Worm (Caenorhabditis elegans): ENCODE data around the gene apm-3.

DNA sequence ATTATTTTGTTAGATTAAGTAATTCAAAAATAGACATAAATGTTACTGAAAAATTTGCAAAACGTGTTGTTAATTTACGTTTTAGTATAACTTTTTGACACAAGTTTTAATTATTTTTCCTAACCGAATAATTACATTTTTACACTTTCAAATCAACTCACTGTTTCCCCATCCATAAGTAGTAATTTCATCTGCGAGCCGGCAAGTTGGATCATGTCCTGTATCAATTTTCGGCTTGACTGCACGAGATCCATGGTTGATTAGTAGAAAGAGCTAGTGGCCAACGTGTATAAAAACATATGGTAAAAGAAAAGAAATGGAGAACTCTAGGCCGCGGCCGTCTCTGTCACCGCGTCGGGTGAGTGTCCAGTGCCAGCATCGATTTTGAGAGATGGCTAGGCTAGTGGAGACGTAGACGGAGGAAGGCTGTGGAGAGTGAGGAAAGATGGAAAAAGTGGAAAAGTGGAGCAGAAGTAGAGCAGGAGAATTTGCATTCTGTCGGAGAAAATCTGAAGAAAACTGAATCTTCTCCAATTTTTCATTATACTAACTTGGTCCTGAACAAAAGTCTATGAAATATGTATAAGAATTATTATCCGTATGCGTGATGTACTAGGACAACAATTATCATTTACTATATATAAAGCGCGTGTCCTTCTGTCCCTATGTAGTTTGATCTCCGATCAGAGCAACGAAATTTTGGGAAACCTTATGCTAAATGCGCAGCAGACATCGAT, 19.9 kb downstream of the apm-3 start, which contains the start of gene vps-45:
- no peak for TF ChIP-seq med-1 (GFP tag; optimal IDR thresholded peaks at IDR 0.05; ENCODE audit: insufficient read depth)
- no peak for TF ChIP-seq flt-1 (GFP tag; IDR thresholded peaks at IDR 0.05)
- TF ChIP-seq cog-1 (tag; optimal IDR thresholded peaks at IDR 0.05) = no peak
- TF ChIP-seq klf-2 (GFP tag; conservative IDR thresholded peaks at IDR 0.05) = no peak
- peak; percentile 78; the same call in 1 of the 2 replicates for TF ChIP-seq T22C8.4 (GFP tag; IDR thresholded peaks at IDR 0.05)
- TF ChIP-seq ztf-23 (GFP tag; IDR thresholded peaks at IDR 0.05) = no peak

Measured in whole organism, midembryonic.